Fruit fly (Drosophila melanogaster): ENCODE data around the gene CG15533.

The CG15533 gene

dm6 chr3R:30461608-30462243, 33.1 kb downstream of the CG15533 start (continued):
- TF ChIP-seq Ssrp (tag; optimal IDR thresholded peaks at IDR 0.05): peak; percentile 21
- peak; percentile 59 for TF ChIP-seq CG11504 (tag; optimal IDR thresholded peaks at IDR 0.05)
- no peak for TF ChIP-seq Deaf1 (tag; optimal IDR thresholded peaks at IDR 0.05)
- TF ChIP-seq Aef1 (GFP tag; IDR thresholded peaks at IDR 0.05): no peak
- 0 out of 4 replicates have a peak, but pooled peaks have one; percentile 12 for TF ChIP-seq chinmo (GFP tag; IDR thresholded peaks at IDR 0.05; ENCODE audit: partially characterized antibody)
- no peak for TF ChIP-seq zfh2 (GFP tag; optimal IDR thresholded peaks at IDR 0.05)
- no peak for TF ChIP-seq CG17829 (tag; optimal IDR thresholded peaks at IDR 0.05)
- TF ChIP-seq ash1 (GFP tag; optimal IDR thresholded peaks at IDR 0.05): no peak
- TF ChIP-seq repo (GFP tag; optimal IDR thresholded peaks at IDR 0.05): no peak
- TF ChIP-seq dimm (GFP tag; IDR thresholded peaks at IDR 0.05): no peak
- TF ChIP-seq amos (GFP tag; IDR thresholded peaks at IDR 0.05; ENCODE audit: partially characterized antibody): no peak
- TF ChIP-seq Mad (GFP tag; optimal IDR thresholded peaks at IDR 0.05): no peak
- TF ChIP-seq Sox102F (GFP tag; optimal IDR thresholded peaks at IDR 0.05): peak; percentile 41
- no peak for TF ChIP-seq org-1 (GFP tag; optimal IDR thresholded peaks at IDR 0.05)
- no peak; the same call in 1 of the 2 replicates for TF ChIP-seq CG4730 (GFP tag; IDR thresholded peaks at IDR 0.05)
- TF ChIP-seq CG18764 (GFP tag; optimal IDR thresholded peaks at IDR 0.05): no peak
- no peak for TF ChIP-seq CG31388 (GFP tag; optimal IDR thresholded peaks at IDR 0.05)
- peak; percentile 9 for TF ChIP-seq Spps (tag; optimal IDR thresholded peaks at IDR 0.05)
- TF ChIP-seq Sox100B (GFP tag; optimal IDR thresholded peaks at IDR 0.05): peak; percentile 35
- TF ChIP-seq ac (GFP tag; optimal IDR thresholded peaks at IDR 0.05): no peak
- peak; percentile 35 for TF ChIP-seq CG17385 (GFP tag; optimal IDR thresholded peaks at IDR 0.05)
- 0 out of 2 replicates have a peak, but pooled peaks have one; percentile 32 for TF ChIP-seq CG17328 (GFP tag; IDR thresholded peaks at IDR 0.05)
- TF ChIP-seq CG6272 (GFP tag; IDR thresholded peaks at IDR 0.05): no peak
- peak; percentile 4 for TF ChIP-seq Hmr (GFP tag; optimal IDR thresholded peaks at IDR 0.05)
- TF ChIP-seq CG13424 (tag; optimal IDR thresholded peaks at IDR 0.05): peak; percentile 41
- TF ChIP-seq hb (GFP tag; IDR thresholded peaks at IDR 0.05; ENCODE audit: partially characterized antibody): no peak
- no peak for TF ChIP-seq ato (GFP tag; IDR thresholded peaks at IDR 0.05; ENCODE audit: partially characterized antibody)
- peak; percentile 28; the same call in 1 of the 2 replicates for TF ChIP-seq CG14441 (GFP tag; IDR thresholded peaks at IDR 0.05)
- TF ChIP-seq CG12219 (GFP tag; optimal IDR thresholded peaks at IDR 0.05): peak; percentile 41
- TF ChIP-seq Hr51 (GFP tag; optimal IDR thresholded peaks at IDR 0.05): peak in 1 of 2 experiments; percentile 59
- TF ChIP-seq CG4328 (GFP tag; optimal IDR thresholded peaks at IDR 0.05): peak; percentile 6
- no peak for TF ChIP-seq Dref (GFP tag; IDR thresholded peaks at IDR 0.05)
- no peak for TF ChIP-seq CG10321 (GFP tag; IDR thresholded peaks at IDR 0.05)
- TF ChIP-seq CG11398 (GFP tag; optimal IDR thresholded peaks at IDR 0.05): no peak
- TF ChIP-seq Dek (tag; optimal IDR thresholded peaks at IDR 0.05): no peak
- TF ChIP-seq slbo (GFP tag; IDR thresholded peaks at IDR 0.05): peak; percentile 59
- TF ChIP-seq CG34422 (GFP tag; IDR thresholded peaks at IDR 0.05): no peak
- no peak for TF ChIP-seq CG9215 (GFP tag; IDR thresholded peaks at IDR 0.05)
- TF ChIP-seq sob (GFP tag; IDR thresholded peaks at IDR 0.05): no peak
- TF ChIP-seq CG16813 (GFP tag; IDR thresholded peaks at IDR 0.05; ENCODE audit: partially characterized antibody): no peak
- no peak for TF ChIP-seq trem (tag; optimal IDR thresholded peaks at IDR 0.05)
- no peak for TF ChIP-seq CG3995 (GFP tag; optimal IDR thresholded peaks at IDR 0.05)
- no peak for TF ChIP-seq CG9437 (GFP tag; optimal IDR thresholded peaks at IDR 0.05)
- TF ChIP-seq crp (GFP tag; optimal IDR thresholded peaks at IDR 0.05): no peak
- peak; percentile 3 for TF ChIP-seq CG15696 (tag; optimal IDR thresholded peaks at IDR 0.05)
- TF ChIP-seq HLH4C (GFP tag; IDR thresholded peaks at IDR 0.05; ENCODE audit: partially characterized antibody): no peak
- TF ChIP-seq chn (GFP tag; optimal IDR thresholded peaks at IDR 0.05): no peak
- no peak for TF ChIP-seq CG10565 (GFP tag; optimal IDR thresholded peaks at IDR 0.05)
- no peak for TF ChIP-seq bbx (GFP tag; IDR thresholded peaks at IDR 0.05; ENCODE audit: partially characterized antibody)

Measured in whole organism, embryonic.